Worm (Caenorhabditis elegans): ENCODE data around the gene C16B8.3.

C16B8.3 gene

DNA sequence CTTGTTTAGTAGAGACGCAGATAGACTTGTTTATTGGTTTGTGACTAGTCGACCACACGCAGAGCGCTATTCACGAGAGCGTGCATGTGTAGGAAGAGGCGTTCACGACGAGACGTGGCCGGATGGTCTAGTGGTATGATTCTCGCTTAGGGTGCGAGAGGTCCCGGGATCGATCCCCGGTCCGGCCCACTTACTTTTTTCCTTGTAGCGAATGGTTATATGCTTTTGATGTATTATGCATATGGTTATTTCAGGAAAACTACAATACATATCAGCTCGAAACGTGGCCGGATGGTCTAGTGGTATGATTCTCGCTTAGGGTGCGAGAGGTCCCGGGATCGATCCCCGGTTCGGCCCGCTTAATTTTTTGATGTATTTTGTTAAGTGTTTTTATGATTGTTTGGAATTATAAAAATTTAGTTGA is 1.6 kb upstream of the C16B8.3 start (continued):
- TF ChIP-seq ZK546.5 (tag; optimal IDR thresholded peaks at IDR 0.05) (no peak), lin-39 (tag; optimal IDR thresholded peaks at IDR 0.05) (peak; percentile 65), ama-1 (optimal IDR thresholded peaks at IDR 0.05) (peak; percentile 11), eor-1 (tag; optimal IDR thresholded peaks at IDR 0.05) (no peak), fos-1 (tag; optimal IDR thresholded peaks at IDR 0.05) (peak; percentile 25), nhr-43 (tag; optimal IDR thresholded peaks at IDR 0.05; ENCODE audit: poor library complexity, severe bottlenecking) (peak; percentile 49), sea-2 (GFP tag; optimal IDR thresholded peaks at IDR 0.05) (peak; percentile 41)

DNA sequence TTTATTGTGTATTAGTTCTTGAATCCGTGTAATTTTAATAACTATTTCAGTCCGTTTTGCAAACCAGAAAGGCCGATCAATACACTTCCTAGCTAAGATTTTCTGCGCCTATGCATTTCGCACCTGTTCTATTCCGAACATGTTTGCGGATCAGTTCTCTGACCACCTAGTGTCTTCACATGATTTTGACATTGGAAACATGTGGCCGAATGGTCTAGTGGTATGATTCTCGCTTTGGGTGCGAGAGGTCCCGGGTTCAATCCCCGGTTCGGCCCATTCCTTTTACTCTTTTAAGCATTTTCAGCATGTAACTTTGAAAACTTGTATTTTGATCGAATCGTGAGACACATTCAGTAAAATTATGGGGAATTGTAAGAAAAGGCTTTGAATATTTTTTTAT is 919 bp upstream of the C16B8.3 start:
- TF ChIP-seq ceh-28 (tag; optimal IDR thresholded peaks at IDR 0.05) (no peak), nfya-1 (tag; optimal IDR thresholded peaks at IDR 0.05; ENCODE audit: insufficient read depth) (peak; percentile 17), ZK546.5 (tag; optimal IDR thresholded peaks at IDR 0.05) (no peak), nhr-77 (tag; optimal IDR thresholded peaks at IDR 0.05) (no peak), elt-3 (tag; optimal IDR thresholded peaks at IDR 0.05) (no peak), elt-1 (tag; optimal IDR thresholded peaks at IDR 0.05) (no peak), tbx-2 (tag; optimal IDR thresholded peaks at IDR 0.05) (no peak), mml-1 (tag; optimal IDR thresholded peaks at IDR 0.05) (no peak), nhr-237 (tag; optimal IDR thresholded peaks at IDR 0.05) (no peak), unc-39 (tag; optimal IDR thresholded peaks at IDR 0.05) (no peak), nhr-67 (tag; optimal IDR thresholded peaks at IDR 0.05) (no peak), fos-1 (tag; optimal IDR thresholded peaks at IDR 0.05) (no peak), skn-1 (tag; optimal IDR thresholded peaks at IDR 0.05) (no peak), zag-1 (tag; optimal IDR thresholded peaks at IDR 0.05) (no peak), ceh-16 (tag; optimal IDR thresholded peaks at IDR 0.05) (no peak), fkh-10 (GFP tag; optimal IDR thresholded peaks at IDR 0.05) (no peak), nhr-23 (tag; optimal IDR thresholded peaks at IDR 0.05) (no peak), lin-39 (tag; optimal IDR thresholded peaks at IDR 0.05) (peak; percentile 55), nhr-12 (tag; optimal IDR thresholded peaks at IDR 0.05) (no peak), R02D3.7 (tag; optimal IDR thresholded peaks at IDR 0.05) (no peak), elt-2 (tag; optimal IDR thresholded peaks at IDR 0.05) (no peak), nhr-43 (tag; optimal IDR thresholded peaks at IDR 0.05; ENCODE audit: poor library complexity, severe bottlenecking) (peak; percentile 47), nhr-25 (tag; optimal IDR thresholded peaks at IDR 0.05) (peak; percentile 41), aly-2 (tag; optimal IDR thresholded peaks at IDR 0.05) (no peak), jun-1 (tag; optimal IDR thresholded peaks at IDR 0.05) (no peak), lin-15B (tag; optimal IDR thresholded peaks at IDR 0.05) (no peak), ceh-9 (tag; optimal IDR thresholded peaks at IDR 0.05) (no peak), unc-62 (GFP tag; optimal IDR thresholded peaks at IDR 0.05) (no peak), fkh-2 (tag; optimal IDR thresholded peaks at IDR 0.05) (no peak), mdl-1 (tag; optimal IDR thresholded peaks at IDR 0.05) (no peak), snpc-4 (tag; optimal IDR thresholded peaks at IDR 0.05) (no peak), lsy-12 (tag; optimal IDR thresholded peaks at IDR 0.05) (no peak), egl-27 (tag; optimal IDR thresholded peaks at IDR 0.05) (no peak), eor-1 (tag; optimal IDR thresholded peaks at IDR 0.05) (no peak), ztf-4 (tag; optimal IDR thresholded peaks at IDR 0.05) (no peak), sea-2 (GFP tag; optimal IDR thresholded peaks at IDR 0.05) (no peak), pha-4 (tag; optimal IDR thresholded peaks at IDR 0.05) (peak; percentile 38), ama-1 (optimal IDR thresholded peaks at IDR 0.05) (no peak), ztf-11 (tag; optimal IDR thresholded peaks at IDR 0.05) (no peak), nhr-28 (tag; optimal IDR thresholded peaks at IDR 0.05) (no peak), nhr-11 (tag; optimal IDR thresholded peaks at IDR 0.05) (no peak), ceh-82 (tag; optimal IDR thresholded peaks at IDR 0.05) (no peak), pqm-1 (tag; optimal IDR thresholded peaks at IDR 0.05) (peak; percentile 9), egl-5 (tag; optimal IDR thresholded peaks at IDR 0.05) (no peak), daf-12 (tag; optimal IDR thresholded peaks at IDR 0.05) (no peak), hmg-11 (tag; optimal IDR thresholded peaks at IDR 0.05) (no peak), nhr-76 (tag; optimal IDR thresholded peaks at IDR 0.05) (no peak)
